Worm (Caenorhabditis elegans): ENCODE data around the gene akap-1.

akap-1 gene

ce11 chrIII:6353084-6353483 lies at the start of gene akap-1:
akap-1 (plus strand) TSS chrIII:6353384.
- TF ChIP-seq lin-11 (tag; optimal IDR thresholded peaks at IDR 0.05) (no peak), mdl-1 (tag; optimal IDR thresholded peaks at IDR 0.05) (no peak), dmd-4 (tag; optimal IDR thresholded peaks at IDR 0.05) (no peak), skn-1 (tag; optimal IDR thresholded peaks at IDR 0.05) (no peak), nhr-10 (tag; optimal IDR thresholded peaks at IDR 0.05) (no peak), ZK546.5 (tag; optimal IDR thresholded peaks at IDR 0.05) (no peak), aly-2 (tag; optimal IDR thresholded peaks at IDR 0.05) (no peak), egl-27 (tag; optimal IDR thresholded peaks at IDR 0.05) (no peak), nhr-21 (tag; optimal IDR thresholded peaks at IDR 0.05) (no peak), lsy-2 (tag; optimal IDR thresholded peaks at IDR 0.05) (no peak), C34F6.9 (tag; optimal IDR thresholded peaks at IDR 0.05) (no peak), gmeb-1 (tag; optimal IDR thresholded peaks at IDR 0.05) (no peak), nhr-12 (tag; optimal IDR thresholded peaks at IDR 0.05) (no peak), unc-39 (tag; optimal IDR thresholded peaks at IDR 0.05) (no peak), elt-3 (tag; optimal IDR thresholded peaks at IDR 0.05) (no peak), sma-9 (GFP tag; optimal IDR thresholded peaks at IDR 0.05) (no peak), sma-9 (tag; optimal IDR thresholded peaks at IDR 0.05) (no peak)

ce11 chrIII:6303787-6304186 lies 49.4 kb upstream of the akap-1 start:
- no peak for TF ChIP-seq alr-1 (tag; optimal IDR thresholded peaks at IDR 0.05)
- no peak for TF ChIP-seq crh-2 (tag; optimal IDR thresholded peaks at IDR 0.05)
- no peak for TF ChIP-seq skn-1 (tag; optimal IDR thresholded peaks at IDR 0.05)
- no peak for TF ChIP-seq mbf-1 (tag; optimal IDR thresholded peaks at IDR 0.05)
- no peak for TF ChIP-seq lin-11 (tag; optimal IDR thresholded peaks at IDR 0.05)
- TF ChIP-seq nhr-77 (tag; optimal IDR thresholded peaks at IDR 0.05), result no peak
- no peak for TF ChIP-seq dmd-4 (tag; optimal IDR thresholded peaks at IDR 0.05)
- no peak for TF ChIP-seq unc-39 (tag; optimal IDR thresholded peaks at IDR 0.05)
- TF ChIP-seq R02D3.7 (tag; optimal IDR thresholded peaks at IDR 0.05), result no peak
- TF ChIP-seq ztf-1 (GFP tag; conservative IDR thresholded peaks at IDR 0.05), result no peak
- TF ChIP-seq ZK546.5 (tag; optimal IDR thresholded peaks at IDR 0.05), result no peak
- no peak for TF ChIP-seq zag-1 (tag; optimal IDR thresholded peaks at IDR 0.05)
- TF ChIP-seq sma-9 (GFP tag; optimal IDR thresholded peaks at IDR 0.05), result no peak
- no peak for TF ChIP-seq sma-9 (tag; optimal IDR thresholded peaks at IDR 0.05)
- TF ChIP-seq Y55F3AM.14 (GFP tag; optimal IDR thresholded peaks at IDR 0.05), result no peak
- TF ChIP-seq F13H6.1 (tag; optimal IDR thresholded peaks at IDR 0.05), result no peak
- TF ChIP-seq ama-1 (optimal IDR thresholded peaks at IDR 0.05), result no peak
- TF ChIP-seq unc-55 (GFP tag; optimal IDR thresholded peaks at IDR 0.05), result no peak

- TF ChIP-seq C34F6.9 (tag; optimal IDR thresholded peaks at IDR 0.05), result peak; percentile 36
- TF ChIP-seq unc-55 (GFP tag; optimal IDR thresholded peaks at IDR 0.05), result peak; percentile 33
- TF ChIP-seq nhr-12 (tag; optimal IDR thresholded peaks at IDR 0.05), result no peak
- peak in 1 of 2 experiments; percentile 8 for TF ChIP-seq lsy-2 (tag; optimal IDR thresholded peaks at IDR 0.05)
- no peak for TF ChIP-seq ztf-4 (tag; optimal IDR thresholded peaks at IDR 0.05)
- peak; percentile 28 for TF ChIP-seq nhr-129 (tag; optimal IDR thresholded peaks at IDR 0.05)
- TF ChIP-seq nhr-6 (tag; optimal IDR thresholded peaks at IDR 0.05), result no peak
- no peak for TF ChIP-seq F13H6.1 (tag; optimal IDR thresholded peaks at IDR 0.05)
These were observed 45.4 kb upstream of the akap-1 start for ce11 chrIII:6307832-6308231.

- no peak for TF ChIP-seq nhr-129 (tag; optimal IDR thresholded peaks at IDR 0.05)
- TF ChIP-seq lsy-2 (tag; optimal IDR thresholded peaks at IDR 0.05), result no peak
- TF ChIP-seq fos-1 (tag; optimal IDR thresholded peaks at IDR 0.05), result no peak
- TF ChIP-seq R02D3.7 (tag; optimal IDR thresholded peaks at IDR 0.05), result no peak
- no peak for TF ChIP-seq elt-3 (tag; optimal IDR thresholded peaks at IDR 0.05)
- TF ChIP-seq ztf-1 (GFP tag; conservative IDR thresholded peaks at IDR 0.05), result no peak
- no peak for TF ChIP-seq aly-2 (tag; optimal IDR thresholded peaks at IDR 0.05)
These were observed 44.1 kb upstream of the akap-1 start, which contains the start of gene gar-2 for ce11 chrIII:6309066-6309465. gar-2 (plus strand) TSS chrIII:6309366.

- TF ChIP-seq R02D3.7 (tag; optimal IDR thresholded peaks at IDR 0.05) (no peak), ztf-4 (tag; optimal IDR thresholded peaks at IDR 0.05) (no peak), nhr-237 (tag; optimal IDR thresholded peaks at IDR 0.05) (no peak), elt-1 (tag; optimal IDR thresholded peaks at IDR 0.05) (no peak), C34F6.9 (tag; optimal IDR thresholded peaks at IDR 0.05) (peak; percentile 2)
These were observed 42.8 kb upstream of the akap-1 start for ce11 chrIII:6310352-6310751.

- TF ChIP-seq blmp-1 (tag; optimal IDR thresholded peaks at IDR 0.05; ENCODE audit: insufficient read depth), result no peak
- no peak for TF ChIP-seq nhr-129 (tag; optimal IDR thresholded peaks at IDR 0.05)
- peak; percentile 53 for TF ChIP-seq unc-55 (GFP tag; optimal IDR thresholded peaks at IDR 0.05)
- TF ChIP-seq ceh-82 (tag; optimal IDR thresholded peaks at IDR 0.05), result no peak
- TF ChIP-seq mdl-1 (tag; optimal IDR thresholded peaks at IDR 0.05), result no peak
- TF ChIP-seq unc-62 (GFP tag; optimal IDR thresholded peaks at IDR 0.05), result no peak
- no peak for TF ChIP-seq R02D3.7 (tag; optimal IDR thresholded peaks at IDR 0.05)
- TF ChIP-seq lin-13 (GFP tag; optimal IDR thresholded peaks at IDR 0.05), result no peak
- no peak for TF ChIP-seq nhr-12 (tag; optimal IDR thresholded peaks at IDR 0.05)
- no peak for TF ChIP-seq fos-1 (tag; optimal IDR thresholded peaks at IDR 0.05)
- TF ChIP-seq mab-5 (tag; optimal IDR thresholded peaks at IDR 0.05), result peak; percentile 90
- TF ChIP-seq ama-1 (optimal IDR thresholded peaks at IDR 0.05), result no peak
- TF ChIP-seq nhr-77 (tag; optimal IDR thresholded peaks at IDR 0.05), result no peak
These were observed 41.7 kb upstream of the akap-1 start for ce11 chrIII:6311452-6311851.
